Fruit fly (Drosophila melanogaster): Measurements from ENCODE around the gene CG31689.
A peak's percentile ranks its signal among the peaks of the same experiment; 100 is the strongest.

Gene CG31689

DNA sequence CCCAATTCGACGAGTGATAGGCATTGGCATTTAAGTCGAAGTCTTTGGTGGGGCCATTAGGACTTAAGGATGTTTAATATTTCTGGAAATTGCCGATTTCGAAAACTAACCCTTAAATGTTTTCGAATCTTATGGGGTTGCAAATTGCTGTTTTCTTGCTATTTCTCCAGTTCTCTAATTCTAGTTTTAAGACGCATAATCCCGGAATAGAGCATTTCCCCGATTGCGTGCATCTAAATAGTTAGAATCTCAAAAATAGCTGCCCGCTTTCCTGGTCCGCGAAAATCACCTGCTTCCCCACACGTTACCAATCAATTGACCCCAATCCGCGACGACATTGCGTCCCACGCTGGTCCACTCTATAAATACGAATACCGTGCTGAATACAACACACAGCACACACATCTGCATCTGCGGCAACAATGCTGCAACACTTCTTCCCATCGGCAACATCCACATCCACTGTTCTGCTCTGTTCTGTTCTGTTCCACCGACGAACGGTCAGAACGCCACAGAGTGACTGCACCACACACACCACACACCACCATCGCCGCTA, 26.5 kb downstream of the CG31689 start, which contains the start of gene Bacc (continued):
- TF ChIP-seq HmgZ (tag; optimal IDR thresholded peaks at IDR 0.05) = peak; percentile 62
- TF ChIP-seq p53 (GFP tag; optimal IDR thresholded peaks at IDR 0.05) = peak; percentile 34
- TF ChIP-seq CG17802 (tag; optimal IDR thresholded peaks at IDR 0.05) = peak; percentile 21
- peak; percentile 96 for TF ChIP-seq sens (GFP tag)
- peak; percentile 70 for TF ChIP-seq CG7357 (GFP tag; IDR thresholded peaks at IDR 0.05)
- TF ChIP-seq eyg (GFP tag; optimal IDR thresholded peaks at IDR 0.05) = peak; percentile 82
- TF ChIP-seq CG34224 (GFP tag; IDR thresholded peaks at IDR 0.05; ENCODE audit: partially characterized antibody) = no peak
- peak in 1 of 2 experiments; percentile 38 for TF ChIP-seq crp (GFP tag; optimal IDR thresholded peaks at IDR 0.05)
- no peak for TF ChIP-seq BEAF-32 (GFP tag; optimal IDR thresholded peaks at IDR 0.05)
- TF ChIP-seq CG11085 (GFP tag; IDR thresholded peaks at IDR 0.05) = no peak
- peak; percentile 52 for TF ChIP-seq mirr (GFP tag; optimal IDR thresholded peaks at IDR 0.05)
- TF ChIP-seq Rfx (GFP tag; IDR thresholded peaks at IDR 0.05) = no peak
- TF ChIP-seq nau (GFP tag; optimal IDR thresholded peaks at IDR 0.05) = peak; percentile 87
- TF ChIP-seq zf30C (GFP tag; optimal IDR thresholded peaks at IDR 0.05) = no peak
- TF ChIP-seq CG5180 (GFP tag; optimal IDR thresholded peaks at IDR 0.05) = peak; percentile 61
- peak; percentile 84 for TF ChIP-seq CG30431 (GFP tag; optimal IDR thresholded peaks at IDR 0.05)
- TF ChIP-seq Eip74EF (GFP tag; optimal IDR thresholded peaks at IDR 0.05) = no peak
- TF ChIP-seq cato (GFP tag; optimal IDR thresholded peaks at IDR 0.05; ENCODE audit: borderline replicate concordance) = peak; percentile 61
- TF ChIP-seq Taf1 (GFP tag; IDR thresholded peaks at IDR 0.05) = no peak
- peak; percentile 75 for TF ChIP-seq CG10979 (tag; optimal IDR thresholded peaks at IDR 0.05)
- TF ChIP-seq phol (tag; optimal IDR thresholded peaks at IDR 0.05) = peak; percentile 89
- peak; percentile 45 for TF ChIP-seq zen (tag; optimal IDR thresholded peaks at IDR 0.05)
- peak; percentile 89 for TF ChIP-seq grau (tag; optimal IDR thresholded peaks at IDR 0.05)
- TF ChIP-seq CG11560 (tag; IDR thresholded peaks at IDR 0.05) = no peak
- peak; percentile 90 for TF ChIP-seq PHDP (tag; optimal IDR thresholded peaks at IDR 0.05)
- peak; percentile 80 for TF ChIP-seq CG18011 (GFP tag; optimal IDR thresholded peaks at IDR 0.05)
- no peak for TF ChIP-seq jumu (GFP tag; optimal IDR thresholded peaks at IDR 0.05)
- peak; percentile 73 to 87 for TF ChIP-seq Pdp1 (GFP tag; optimal IDR thresholded peaks at IDR 0.05)
- TF ChIP-seq CG14050 (GFP tag; IDR thresholded peaks at IDR 0.05) = no peak
- no peak for TF ChIP-seq bigmax (GFP tag; optimal IDR thresholded peaks at IDR 0.05)
- peak; percentile 83 for TF ChIP-seq corto (GFP tag; optimal IDR thresholded peaks at IDR 0.05)
- TF ChIP-seq CG4424 (GFP tag; optimal IDR thresholded peaks at IDR 0.05) = peak; percentile 86
- no peak for TF ChIP-seq CG4282 (GFP tag; optimal IDR thresholded peaks at IDR 0.05)
- no peak for TF ChIP-seq Nf-YA (GFP tag; IDR thresholded peaks at IDR 0.05)
- TF ChIP-seq CG14710 (tag; optimal IDR thresholded peaks at IDR 0.05) = peak; percentile 69
- no peak for TF ChIP-seq esg (GFP tag; conservative IDR thresholded peaks at IDR 0.05)
- TF ChIP-seq CG17328 (GFP tag; IDR thresholded peaks at IDR 0.05) = no peak
- TF ChIP-seq nerfin-1 (tag; optimal IDR thresholded peaks at IDR 0.05) = peak; percentile 67
- TF ChIP-seq CG4328 (GFP tag; optimal IDR thresholded peaks at IDR 0.05) = peak; percentile 83
- TF ChIP-seq CG11695 (GFP tag; IDR thresholded peaks at IDR 0.05) = no peak
- no peak for TF ChIP-seq chinmo (GFP tag; IDR thresholded peaks at IDR 0.05; ENCODE audit: partially characterized antibody)
- TF ChIP-seq ken (GFP tag; IDR thresholded peaks at IDR 0.05) = no peak
- TF ChIP-seq unc-4 (GFP tag; IDR thresholded peaks at IDR 0.05; ENCODE audit: partially characterized antibody) = no peak
- TF ChIP-seq CG14014 (GFP tag; IDR thresholded peaks at IDR 0.05) = no peak
- TF ChIP-seq ftz-f1 (GFP tag; optimal IDR thresholded peaks at IDR 0.05) = no peak
- peak; percentile 91 for TF ChIP-seq CG11723 (GFP tag; optimal IDR thresholded peaks at IDR 0.05)
- peak; percentile 73 for TF ChIP-seq CG3995 (GFP tag; optimal IDR thresholded peaks at IDR 0.05)
- peak in 1 of 2 experiments; percentile 41 for TF ChIP-seq Hr78 (GFP tag; optimal IDR thresholded peaks at IDR 0.05)
- peak; percentile 42 for TF ChIP-seq wek (GFP tag; optimal IDR thresholded peaks at IDR 0.05)

Measured in whole organism, embryonic.